Fruit fly (Drosophila melanogaster) whole organism, embryonic: Measurements from ENCODE around the gene pod1.

Experiments
- Atf3 ChIP-seq: fragments of 200-800 bp; sonication (Bioruptor generic); optimal IDR thresholded peaks from 3 replicates; lab custom pipeline; 2016; ENCODE audit warnings: missing biosample characterization, missing genetic modification characterization
- BEAF-32 ChIP-seq: fragments of 200-800 bp; sonication (Bioruptor generic); optimal IDR thresholded peaks from 3 replicates; lab custom pipeline; 2017; ENCODE audit warnings: missing biosample characterization, missing genetic modification characterization, mild to moderate bottlenecking, moderate library complexity, missing genetic modification reagents
- CG10267 ChIP-seq: fragments of 200-800 bp; sonication (Bioruptor generic); optimal IDR thresholded peaks from 2 replicates; lab custom pipeline; 2018; ENCODE audit warnings: missing biosample characterization, mild to moderate bottlenecking, missing genetic modification characterization, moderate library complexity
- CG12942 ChIP-seq: fragments of 200-800 bp; sonication (Bioruptor generic); optimal IDR thresholded peaks from 3 replicates; lab custom pipeline; 2016; ENCODE audit warnings: missing biosample characterization, missing genetic modification characterization
- CG13424 ChIP-seq: fragments of 200-800 bp; sonication (Bioruptor generic); optimal IDR thresholded peaks from 2 replicates; lab custom pipeline; 2019; ENCODE audit warnings: missing biosample characterization, mild to moderate bottlenecking, missing genetic modification characterization, moderate library complexity
- CG14441 ChIP-seq: fragments of 200-800 bp; sonication (Bioruptor generic); IDR thresholded peaks from 2 replicates; pipeline ENCODE4 v1.3.6; 2022; ENCODE audit warnings: missing biosample characterization, missing genetic modification characterization
- CG14710 ChIP-seq: fragments of 200-800 bp; sonication (Bioruptor generic); optimal IDR thresholded peaks from 3 replicates; lab custom pipeline; 2019; ENCODE audit warnings: missing biosample characterization, mild to moderate bottlenecking, missing genetic modification characterization, moderate library complexity
- CG14860 ChIP-seq: fragments of 200-800 bp; sonication (Bioruptor generic); IDR thresholded peaks from 3 replicates; pipeline ENCODE4 v1.3.6; 2022; ENCODE audit warnings: missing biosample characterization, missing genetic modification characterization; ENCODE audit not compliant: partially characterized antibody
- CG15011 ChIP-seq: fragments of 200-800 bp; sonication (Bioruptor generic); optimal IDR thresholded peaks from 3 replicates; lab custom pipeline; 2018; ENCODE audit warnings: missing biosample characterization, mild to moderate bottlenecking, missing genetic modification characterization
- CG15269 ChIP-seq: fragments of 200-800 bp; sonication (Bioruptor generic); optimal IDR thresholded peaks from 2 replicates; lab custom pipeline; 2018; ENCODE audit warnings: missing biosample characterization, mild to moderate bottlenecking, missing genetic modification characterization, moderate library complexity
- CG16813 ChIP-seq: fragments of 200-800 bp; sonication (Bioruptor generic); IDR thresholded peaks from 3 replicates; pipeline ENCODE4 v1.3.6; 2022; ENCODE audit warnings: missing biosample characterization, missing genetic modification characterization; ENCODE audit not compliant: partially characterized antibody
- CG1792 ChIP-seq: fragments of 200-800 bp; sonication (Bioruptor generic); optimal IDR thresholded peaks from 2 replicates; lab custom pipeline; 2016; ENCODE audit warnings: missing biosample characterization, missing genetic modification characterization
- CG31388 ChIP-seq: fragments of 200-800 bp; sonication (Bioruptor generic); optimal IDR thresholded peaks from 2 replicates; lab custom pipeline; 2016; ENCODE audit warnings: missing biosample characterization, missing genetic modification characterization
- CG3163 ChIP-seq: fragments of 200-800 bp; sonication (Bioruptor generic); optimal IDR thresholded peaks from 3 replicates; lab custom pipeline; 2016; ENCODE audit warnings: missing biosample characterization, missing genetic modification characterization
- CG3726 ChIP-seq: fragments of 200-800 bp; sonication (Bioruptor generic); IDR thresholded peaks from 3 replicates; pipeline ENCODE4, ENCODE4 v1.3.6; 2022; ENCODE audit warnings: missing biosample characterization, missing genetic modification characterization
- CG4707 ChIP-seq: fragments of 200-800 bp; sonication (Bioruptor generic); optimal IDR thresholded peaks from 2 replicates; lab custom pipeline; 2018; ENCODE audit warnings: missing biosample characterization, mild to moderate bottlenecking, missing genetic modification characterization, moderate library complexity
- CG6654 ChIP-seq: fragments of 200-800 bp; sonication (Bioruptor generic); optimal IDR thresholded peaks from 2 replicates; lab custom pipeline; 2017; ENCODE audit warnings: missing biosample characterization, mild to moderate bottlenecking, missing genetic modification characterization
- CG6765 ChIP-seq: fragments of 200-800 bp; sonication (Bioruptor generic); optimal IDR thresholded peaks from 3 replicates; lab custom pipeline; 2017; ENCODE audit warnings: missing biosample characterization, mild to moderate bottlenecking, missing genetic modification characterization
- CG7987 ChIP-seq: fragments of 200-800 bp; sonication (Bioruptor generic); optimal IDR thresholded peaks from 2 replicates; lab custom pipeline; 2018; ENCODE audit warnings: missing biosample characterization, mild to moderate bottlenecking, missing genetic modification characterization, moderate library complexity
- CG8388 ChIP-seq: fragments of 200-800 bp; sonication (Bioruptor generic); optimal IDR thresholded peaks from 2 replicates; lab custom pipeline; 2019; ENCODE audit warnings: missing biosample characterization, mild to moderate bottlenecking, missing genetic modification characterization, moderate library complexity
- CG8944 ChIP-seq: fragments of 200-800 bp; sonication (Bioruptor generic); optimal IDR thresholded peaks from 3 replicates; lab custom pipeline; 2016; ENCODE audit warnings: missing biosample characterization, missing genetic modification characterization
- CoRest ChIP-seq: fragments of 200-800 bp; sonication (Bioruptor generic); optimal IDR thresholded peaks from 3 replicates; lab custom pipeline; 2018; ENCODE audit warnings: missing biosample characterization, mild to moderate bottlenecking, missing genetic modification characterization, moderate library complexity
- D19B ChIP-seq: fragments of 200-800 bp; sonication (Bioruptor generic); optimal IDR thresholded peaks from 2 replicates; lab custom pipeline; 2017; ENCODE audit warnings: missing biosample characterization, mild to moderate bottlenecking, missing genetic modification characterization
- Deaf1 ChIP-seq: fragments of 200-800 bp; optimal IDR thresholded peaks from 3 replicates; lab custom pipeline; 2019; ENCODE audit warnings: missing biosample characterization, mild to moderate bottlenecking, missing genetic modification characterization, moderate library complexity
- Drgx ChIP-seq: fragments of 200-800 bp; sonication (Bioruptor generic); IDR thresholded peaks from 2 replicates; pipeline ENCODE4 v1.3.6; 2022; ENCODE audit warnings: missing biosample characterization, missing genetic modification characterization
- Fer3 ChIP-seq: fragments of 200-800 bp; sonication (Bioruptor generic); optimal IDR thresholded peaks from 2 replicates; lab custom pipeline; 2018; ENCODE audit warnings: missing biosample characterization, mild to moderate bottlenecking, missing genetic modification characterization, moderate library complexity
- Hand ChIP-seq: fragments of 200-800 bp; sonication (Bioruptor generic); optimal IDR thresholded peaks from 2 replicates; lab custom pipeline; 2017; ENCODE audit warnings: mild to moderate bottlenecking, missing biosample characterization, missing genetic modification reagents, missing genetic modification characterization
- Lpt ChIP-seq: fragments of >200 bp; optimal IDR thresholded peaks from 2 replicates; lab custom pipeline; 2018; ENCODE audit warnings: missing biosample characterization, missing genetic modification characterization
- Meics ChIP-seq: fragments of 200-800 bp; sonication (Bioruptor generic); optimal IDR thresholded peaks from 2 replicates; lab custom pipeline; 2017; ENCODE audit warnings: missing biosample characterization, mild to moderate bottlenecking, missing genetic modification characterization
- Neu2 ChIP-seq: fragments of 200-800 bp; sonication (Bioruptor generic); optimal IDR thresholded peaks from 3 replicates; lab custom pipeline; 2016; ENCODE audit warnings: missing biosample characterization, missing genetic modification characterization, borderline replicate concordance
- Opbp ChIP-seq: fragments of 200-800 bp; sonication (Bioruptor generic); IDR thresholded peaks from 3 replicates; pipeline ENCODE4 v1.3.6; 2022; ENCODE audit warnings: missing biosample characterization, missing genetic modification characterization; ENCODE audit not compliant: partially characterized antibody
- Poxn ChIP-seq: fragments of 200-800 bp; sonication (Bioruptor generic); IDR thresholded peaks from 2 replicates; pipeline ENCODE4 v1.3.6; 2022; ENCODE audit warnings: missing biosample characterization, missing genetic modification characterization
- Sox102F ChIP-seq: fragments of 200-800 bp; sonication (Bioruptor generic); optimal IDR thresholded peaks from 2 replicates; lab custom pipeline; 2018; ENCODE audit warnings: missing biosample characterization, mild to moderate bottlenecking, missing genetic modification characterization, moderate library complexity
- Ssrp ChIP-seq: fragments of 200-800 bp; sonication (Bioruptor generic); optimal IDR thresholded peaks from 2 replicates; lab custom pipeline; 2018; ENCODE audit warnings: missing biosample characterization, mild to moderate bottlenecking, missing genetic modification characterization, moderate library complexity
- Xbp1 ChIP-seq: fragments of 200-800 bp; sonication (Bioruptor generic); optimal IDR thresholded peaks from 3 replicates; lab custom pipeline; 2016; ENCODE audit warnings: missing biosample characterization, mild to moderate bottlenecking, missing genetic modification characterization
- cg ChIP-seq: fragments of 200-800 bp; sonication (Bioruptor generic); optimal IDR thresholded peaks from 3 replicates; lab custom pipeline; 2019; ENCODE audit warnings: missing biosample characterization, mild to moderate bottlenecking, missing genetic modification characterization, moderate library complexity
- chn ChIP-seq: fragments of 200-800 bp; sonication (Bioruptor generic); optimal IDR thresholded peaks from 2 replicates; lab custom pipeline; 2016; ENCODE audit warnings: missing biosample characterization, missing genetic modification characterization
- emc ChIP-seq: fragments of 200-800 bp; sonication (Bioruptor generic); optimal IDR thresholded peaks from 2 replicates; lab custom pipeline; 2016; ENCODE audit warnings: missing biosample characterization, missing genetic modification characterization
- ems ChIP-seq: fragments of 200-800 bp; sonication (Bioruptor generic); optimal IDR thresholded peaks from 3 replicates; lab custom pipeline; 2016; ENCODE audit warnings: missing biosample characterization, missing genetic modification characterization
- gcm2 ChIP-seq: fragments of 200-800 bp; sonication (Bioruptor generic); optimal IDR thresholded peaks from 2 replicates; lab custom pipeline; 2016; ENCODE audit warnings: missing biosample characterization, missing genetic modification characterization
- lov ChIP-seq, 2 experiments: fragments of 200-800 bp in 1 of 2; fragments of >200 bp in 1 of 2; sonication (Bioruptor generic) in 1 of 2; IDR thresholded peaks in 1 of 2; optimal IDR thresholded peaks in 1 of 2; 2 replicates in 1 of 2; 3 replicates in 1 of 2; pipeline versions ENCODE4 v1.3.6 to Lab custom; 2017 to 2022; ENCODE audit warnings: missing biosample characterization in 1 of 2, missing genetic modification characterization in 1 of 2
- peb ChIP-seq: fragments of 200-800 bp; sonication (Bioruptor generic); IDR thresholded peaks from 2 replicates; pipeline ENCODE4 v1.3.6; 2022; ENCODE audit warnings: missing biosample characterization, missing genetic modification characterization
- repo ChIP-seq: fragments of 200-800 bp; sonication (Bioruptor generic); optimal IDR thresholded peaks from 2 replicates; lab custom pipeline; 2016; ENCODE audit warnings: missing biosample characterization, missing genetic modification characterization
- salm ChIP-seq: fragments of 200-800 bp; sonication (Bioruptor generic); optimal IDR thresholded peaks from 2 replicates; lab custom pipeline; 2018; ENCODE audit warnings: missing biosample characterization, mild to moderate bottlenecking, missing genetic modification characterization
- sna ChIP-seq: fragments of 200-800 bp; sonication (Bioruptor generic); IDR thresholded peaks from 2 replicates; pipeline ENCODE4 v1.3.6; 2022; ENCODE audit warnings: missing biosample characterization, missing genetic modification characterization; ENCODE audit not compliant: partially characterized antibody
- toy ChIP-seq: fragments of 200-800 bp; sonication (Bioruptor generic); IDR thresholded peaks from 2 replicates; pipeline ENCODE4 v1.3.6; 2022; ENCODE audit warnings: missing biosample characterization, missing genetic modification characterization
- tup ChIP-seq: fragments of 200-800 bp; sonication (Bioruptor generic); optimal IDR thresholded peaks from 2 replicates; lab custom pipeline; 2016; ENCODE audit warnings: missing biosample characterization, mild to moderate bottlenecking, missing genetic modification characterization, moderate library complexity
- zfh2 ChIP-seq: fragments of 200-800 bp; sonication (Bioruptor generic); optimal IDR thresholded peaks from 2 replicates; lab custom pipeline; 2016; ENCODE audit warnings: missing biosample characterization, missing genetic modification characterization

pod1 gene

dm6 chrX:6853384-6853783 lies 49.9 kb downstream of the pod1 start (continued):
- TF ChIP-seq Poxn (no peak), toy (GFP tag; lab: Robert Waterston, UW) (no peak), CG8388 (GFP tag; lab: Kevin White, UChicago) (no peak), lov (optimal IDR thresholded peaks at IDR 0.05; lab: Kevin White, UChicago) (no peak), lov (GFP tag; IDR thresholded peaks at IDR 0.05; lab: Robert Waterston, UW) (no peak), Fer3 (tag; lab: Kevin White, UChicago) (no peak), CG10267 (tag; lab: Kevin White, UChicago) (no peak), Deaf1 (tag; lab: Kevin White, UChicago) (peak; percentile 89), CG14710 (tag; lab: Kevin White, UChicago) (no peak)

DNA sequence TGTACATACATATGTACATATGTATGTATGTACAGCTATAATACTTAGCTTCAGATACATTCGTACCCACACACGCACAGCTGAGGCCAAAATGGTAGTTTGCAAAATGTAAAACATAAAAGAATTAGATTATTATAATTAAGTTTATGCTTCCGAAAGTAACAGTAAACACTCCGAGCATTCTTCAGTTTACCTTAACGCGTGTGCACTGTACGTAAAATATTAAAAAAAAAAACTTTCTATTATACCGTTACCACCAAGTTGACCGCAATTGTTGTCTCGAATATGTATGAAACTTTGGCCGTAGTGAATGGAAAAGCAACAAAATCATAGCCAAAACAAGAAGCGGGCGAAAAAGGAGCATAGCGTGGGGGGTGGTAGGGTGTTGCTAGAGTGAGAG lies 51.1 kb downstream of the pod1 start:
- TF ChIP-seq Hand (GFP tag; lab: Kevin White, UChicago) (peak; percentile 72), Xbp1 (GFP tag; lab: Kevin White, UChicago) (peak; percentile 81), CG13424 (tag; lab: Kevin White, UChicago) (peak; percentile 76), CG15269 (tag; lab: Kevin White, UChicago) (peak; percentile 86), Meics (GFP tag; lab: Kevin White, UChicago) (peak; percentile 87), CG6765 (GFP tag; lab: Kevin White, UChicago) (peak; percentile 65), Lpt (GFP tag; lab: Kevin White, UChicago) (no peak), CG15011 (peak; percentile 77), Neu2 (GFP tag; lab: Kevin White, UChicago) (no peak), Drgx (GFP tag; lab: Robert Waterston, UW) (peak; percentile 91), CG12942 (GFP tag; lab: Kevin White, UChicago) (peak; percentile 51), BEAF-32 (GFP tag; lab: Kevin White, UChicago) (no peak), Opbp (no peak), Sox102F (GFP tag; lab: Kevin White, UChicago) (peak; percentile 89), salm (tag; lab: Kevin White, UChicago) (peak; percentile 63), CG1792 (GFP tag; lab: Kevin White, UChicago) (no peak), CG8944 (GFP tag; lab: Kevin White, UChicago) (peak; percentile 23), emc (GFP tag; lab: Kevin White, UChicago) (peak; percentile 24), CG6654 (GFP tag; lab: Kevin White, UChicago) (peak; percentile 62), repo (peak; percentile 43), CG3163 (GFP tag; lab: Kevin White, UChicago) (peak; percentile 12), zfh2 (GFP tag; lab: Kevin White, UChicago) (peak; percentile 43), CG31388 (GFP tag; lab: Kevin White, UChicago) (no peak), cg (no peak), CG4707 (peak; percentile 73), CG14441 (peak; percentile 81), Ssrp (tag; lab: Kevin White, UChicago) (peak; percentile 80), tup (peak; percentile 41), CG3726 (no peak), peb (0 out of 2 replicates have a peak, but pooled peaks have one; percentile 40), Atf3 (GFP tag; lab: Kevin White, UChicago) (no peak), D19B (GFP tag; lab: Kevin White, UChicago) (peak; percentile 69), CoRest (tag; lab: Kevin White, UChicago) (peak; percentile 82), gcm2 (GFP tag; lab: Kevin White, UChicago) (peak; percentile 58), CG14860 (GFP tag; lab: Robert Waterston, UW) (no peak), CG16813 (GFP tag; lab: Robert Waterston, UW) (no peak), CG7987 (GFP tag; lab: Kevin White, UChicago) (peak; percentile 26), sna (no peak), chn (GFP tag; lab: Kevin White, UChicago) (peak; percentile 66), ems (GFP tag; lab: Kevin White, UChicago) (peak; percentile 69)
